Worm (Caenorhabditis elegans): ENCODE measurements around the gene F28C6.8.
A peak's percentile ranks its signal among the peaks of the same experiment; 100 is the strongest.

Gene F28C6.8

DNA sequence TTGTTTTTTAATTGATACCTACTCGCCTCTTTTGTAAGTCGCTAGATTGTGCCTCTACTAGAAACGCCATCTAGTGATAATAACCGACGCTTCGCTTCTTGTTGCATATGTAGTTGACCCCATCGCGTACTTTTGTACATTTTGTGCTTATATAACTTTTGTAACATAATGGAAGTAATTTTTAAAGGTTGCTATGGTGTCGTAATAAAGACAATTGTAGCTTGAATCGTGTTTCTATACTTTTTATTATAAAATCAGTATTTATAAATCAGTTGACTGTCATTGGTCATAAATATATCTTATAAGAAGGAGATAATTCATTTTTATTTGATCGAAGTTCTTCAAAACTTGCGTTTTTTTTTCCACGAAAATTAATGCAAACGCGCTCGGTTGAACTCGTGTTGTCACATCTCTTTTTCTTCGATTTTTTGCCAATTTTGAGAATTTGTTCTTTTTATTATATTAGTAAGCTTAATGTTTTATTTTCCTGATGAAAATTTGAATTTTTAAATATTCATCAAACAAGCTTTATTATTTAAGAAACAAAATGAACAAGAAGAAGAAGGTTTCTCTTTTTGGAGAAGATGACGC, 29.0 kb upstream of the F28C6.8 start, which contains the start of gene F54C9.9 (continued):
- TF ChIP-seq elt-3 (tag; optimal IDR thresholded peaks at IDR 0.05) (no peak), nhr-129 (tag; optimal IDR thresholded peaks at IDR 0.05) (no peak), gmeb-1 (tag; optimal IDR thresholded peaks at IDR 0.05) (peak; percentile 64), nhr-77 (tag; optimal IDR thresholded peaks at IDR 0.05) (no peak), nhr-10 (tag; optimal IDR thresholded peaks at IDR 0.05) (no peak), ztf-11 (tag; optimal IDR thresholded peaks at IDR 0.05) (no peak), nhr-12 (tag; optimal IDR thresholded peaks at IDR 0.05) (no peak)

- TF ChIP-seq R02D3.7 (tag; optimal IDR thresholded peaks at IDR 0.05) (no peak), fos-1 (tag; optimal IDR thresholded peaks at IDR 0.05) (no peak), C34F6.9 (tag; optimal IDR thresholded peaks at IDR 0.05) (no peak), lin-11 (tag; optimal IDR thresholded peaks at IDR 0.05) (no peak), nhr-12 (tag; optimal IDR thresholded peaks at IDR 0.05) (no peak), nhr-77 (tag; optimal IDR thresholded peaks at IDR 0.05) (no peak), nhr-129 (tag; optimal IDR thresholded peaks at IDR 0.05) (no peak), nhr-237 (tag; optimal IDR thresholded peaks at IDR 0.05) (no peak), ceh-16 (tag; optimal IDR thresholded peaks at IDR 0.05) (no peak), mdl-1 (tag; optimal IDR thresholded peaks at IDR 0.05) (no peak), nhr-25 (tag; optimal IDR thresholded peaks at IDR 0.05) (no peak), mab-5 (tag; optimal IDR thresholded peaks at IDR 0.05) (no peak)
Observed at ce11 chrII:8581700-8582099, 24.9 kb upstream of the F28C6.8 start, which contains the start of gene arl-1. TSS of gene arl-1 (plus strand) at chrII:8582000.

DNA sequence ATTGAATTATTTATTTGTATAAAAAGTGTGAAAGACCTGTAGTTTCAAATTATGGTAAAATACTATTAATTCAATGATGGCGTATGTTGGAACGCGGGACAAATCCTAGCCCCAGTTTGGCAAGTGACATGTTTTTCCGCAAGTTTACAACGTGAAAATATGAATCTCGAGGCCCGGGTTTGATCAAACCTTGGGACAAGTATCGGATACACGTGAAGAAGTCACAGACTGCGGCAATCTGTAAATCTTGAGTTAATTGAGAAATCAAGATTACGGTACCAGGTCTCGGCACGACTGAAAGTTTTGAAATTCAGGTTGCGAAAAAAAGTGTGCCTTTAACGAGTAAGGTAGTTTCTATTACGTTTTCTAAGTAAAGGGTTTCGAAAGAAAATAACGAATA, 23.6 kb upstream of the F28C6.8 start:
- no peak for TF ChIP-seq gmeb-1 (tag; optimal IDR thresholded peaks at IDR 0.05)
- TF ChIP-seq C34F6.9 (tag; optimal IDR thresholded peaks at IDR 0.05): no peak
- no peak for TF ChIP-seq lsy-2 (tag; optimal IDR thresholded peaks at IDR 0.05)
- TF ChIP-seq fos-1 (tag; optimal IDR thresholded peaks at IDR 0.05): no peak
- TF ChIP-seq nhr-25 (tag; optimal IDR thresholded peaks at IDR 0.05): no peak
- TF ChIP-seq ztf-1 (GFP tag; conservative IDR thresholded peaks at IDR 0.05): no peak
- no peak for TF ChIP-seq snpc-4 (tag; optimal IDR thresholded peaks at IDR 0.05)
- TF ChIP-seq mbf-1 (tag; optimal IDR thresholded peaks at IDR 0.05): no peak
- TF ChIP-seq mdl-1 (tag; optimal IDR thresholded peaks at IDR 0.05): no peak
- no peak for TF ChIP-seq nhr-6 (tag; optimal IDR thresholded peaks at IDR 0.05)
- no peak for TF ChIP-seq ZK546.5 (tag; optimal IDR thresholded peaks at IDR 0.05)
- TF ChIP-seq ceh-82 (tag; optimal IDR thresholded peaks at IDR 0.05): no peak
- no peak for TF ChIP-seq ceh-16 (tag; optimal IDR thresholded peaks at IDR 0.05)

DNA sequence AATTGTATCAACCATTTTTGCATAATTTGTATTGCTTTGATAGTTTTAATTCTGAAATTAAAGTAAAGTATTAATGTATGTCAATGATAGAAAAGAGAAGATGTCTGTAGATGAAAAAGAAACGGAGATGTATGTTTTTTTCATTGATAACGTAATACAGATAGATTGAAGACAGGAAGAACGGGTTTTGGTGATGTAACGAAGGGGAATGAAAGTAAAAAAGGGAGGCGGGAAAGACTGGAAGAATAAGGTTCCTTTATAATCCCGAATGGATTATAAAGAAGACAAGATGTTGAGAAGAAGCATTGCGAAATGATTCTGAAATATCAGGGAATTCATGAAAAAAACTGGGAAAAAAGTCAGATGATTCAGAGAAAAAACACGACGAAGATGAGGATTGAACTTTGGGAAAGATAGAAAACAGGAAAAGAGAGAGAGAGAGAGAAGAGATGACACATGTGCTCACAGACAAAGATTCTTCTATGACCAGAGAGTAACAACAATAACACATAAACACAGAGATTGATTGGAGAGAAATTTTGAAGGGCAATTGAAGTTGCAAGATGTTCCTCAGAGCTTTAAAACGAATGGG, 21.5 kb upstream of the F28C6.8 start, which contains the start of gene F54C9.11:
Gene F54C9.11 (minus strand): TSS at position 51 of the 592 bp plus-strand sequence.
- TF ChIP-seq dmd-4 (tag; optimal IDR thresholded peaks at IDR 0.05): no peak
- TF ChIP-seq nhr-23 (tag; optimal IDR thresholded peaks at IDR 0.05): no peak
- no peak for TF ChIP-seq sma-3 (GFP tag; optimal IDR thresholded peaks at IDR 0.05)
- no peak for TF ChIP-seq ceh-16 (tag; optimal IDR thresholded peaks at IDR 0.05)
- no peak for TF ChIP-seq ceh-82 (tag; optimal IDR thresholded peaks at IDR 0.05)
- TF ChIP-seq C34F6.9 (tag; optimal IDR thresholded peaks at IDR 0.05): peak; percentile 73
- TF ChIP-seq R02D3.7 (tag; optimal IDR thresholded peaks at IDR 0.05): no peak
- peak; percentile 34 for TF ChIP-seq crh-2 (tag; optimal IDR thresholded peaks at IDR 0.05)
- TF ChIP-seq unc-39 (tag; optimal IDR thresholded peaks at IDR 0.05): no peak
- no peak for TF ChIP-seq nhr-11 (tag; optimal IDR thresholded peaks at IDR 0.05)
- no peak for TF ChIP-seq lin-11 (tag; optimal IDR thresholded peaks at IDR 0.05)
- TF ChIP-seq unc-62 (GFP tag; optimal IDR thresholded peaks at IDR 0.05): no peak
- TF ChIP-seq lin-13 (GFP tag; optimal IDR thresholded peaks at IDR 0.05): peak; percentile 24
- TF ChIP-seq peb-1 (tag; optimal IDR thresholded peaks at IDR 0.05): no peak
- no peak for TF ChIP-seq mab-5 (tag; optimal IDR thresholded peaks at IDR 0.05)
- TF ChIP-seq fos-1 (tag; optimal IDR thresholded peaks at IDR 0.05): no peak
- no peak for TF ChIP-seq snpc-4 (tag; optimal IDR thresholded peaks at IDR 0.05)
- no peak for TF ChIP-seq nhr-237 (tag; optimal IDR thresholded peaks at IDR 0.05)
- no peak for TF ChIP-seq F13H6.1 (tag; optimal IDR thresholded peaks at IDR 0.05)
- peak; percentile 90 for TF ChIP-seq unc-55 (GFP tag; optimal IDR thresholded peaks at IDR 0.05)
- no peak for TF ChIP-seq mdl-1 (tag; optimal IDR thresholded peaks at IDR 0.05)
- peak; percentile 63 for TF ChIP-seq nhr-129 (tag; optimal IDR thresholded peaks at IDR 0.05)
- TF ChIP-seq mbf-1 (tag; optimal IDR thresholded peaks at IDR 0.05): no peak
- no peak for TF ChIP-seq ztf-1 (GFP tag; conservative IDR thresholded peaks at IDR 0.05)
- TF ChIP-seq egl-27 (tag; optimal IDR thresholded peaks at IDR 0.05): no peak
- TF ChIP-seq ama-1 (optimal IDR thresholded peaks at IDR 0.05): no peak
- peak in 1 of 2 experiments; percentile 57 for TF ChIP-seq lsy-2 (tag; optimal IDR thresholded peaks at IDR 0.05)
- TF ChIP-seq elt-3 (tag; optimal IDR thresholded peaks at IDR 0.05): no peak
- TF ChIP-seq nhr-12 (tag; optimal IDR thresholded peaks at IDR 0.05): no peak
- no peak for TF ChIP-seq skn-1 (tag; optimal IDR thresholded peaks at IDR 0.05)
- no peak for TF ChIP-seq aly-2 (tag; optimal IDR thresholded peaks at IDR 0.05)
- no peak for TF ChIP-seq Y55F3AM.14 (GFP tag; optimal IDR thresholded peaks at IDR 0.05)
- TF ChIP-seq zag-1 (tag; optimal IDR thresholded peaks at IDR 0.05): peak; percentile 15
- TF ChIP-seq nhr-10 (tag; optimal IDR thresholded peaks at IDR 0.05): no peak
- TF ChIP-seq nhr-77 (tag; optimal IDR thresholded peaks at IDR 0.05): no peak
- TF ChIP-seq elt-1 (tag; optimal IDR thresholded peaks at IDR 0.05): no peak
- TF ChIP-seq nhr-6 (tag; optimal IDR thresholded peaks at IDR 0.05): no peak
- no peak for TF ChIP-seq gmeb-1 (tag; optimal IDR thresholded peaks at IDR 0.05)
- peak; percentile 68 for TF ChIP-seq sem-4 (tag; optimal IDR thresholded peaks at IDR 0.05)
- no peak for TF ChIP-seq blmp-1 (tag; optimal IDR thresholded peaks at IDR 0.05; ENCODE audit: insufficient read depth)
